Worm (Caenorhabditis elegans) whole organism, L1 larva: ENCODE results near the gene flp-6.

ENCODE experiments used
- C04F5.9 ChIP-seq: sonication (generic microtip); optimal IDR thresholded peaks from 2 replicates; lab custom pipeline; 2016; ENCODE audit warnings: missing genetic modification characterization, missing compliant biosample characterization
- C16A3.4 ChIP-seq: fragments of 150-350 bp; optimal IDR thresholded peaks from 2 replicates; lab custom pipeline; 2014; ENCODE audit warnings: missing biosample characterization, missing genetic modification characterization
- F16B12.6 ChIP-seq: fragments of 150-350 bp; optimal IDR thresholded peaks from 2 replicates; lab custom pipeline; 2014; ENCODE audit warnings: missing biosample characterization, missing genetic modification characterization
- Y116A8C.19 ChIP-seq: sonication (generic microtip); optimal IDR thresholded peaks from 2 replicates; lab custom pipeline; 2016; ENCODE audit warnings: missing compliant biosample characterization, missing genetic modification characterization, borderline replicate concordance
- efl-1 ChIP-seq, 4 experiments: fragments of 150-350 bp; optimal IDR thresholded peaks in 3 of 4; peaks in 1 of 4; 1 replicate in 1 of 4; 2 replicates in 3 of 4; lab custom pipeline; 2014; ENCODE audit warnings: missing biosample characterization in 2 of 4, missing genetic modification characterization in 2 of 4, missing genetic modification reagents in 2 of 4
- elt-2 ChIP-seq: sonication (generic microtip); optimal IDR thresholded peaks from 2 replicates; lab custom pipeline; 2016; ENCODE audit warnings: missing genetic modification characterization, mild to moderate bottlenecking, inconsistent platforms, missing compliant biosample characterization, missing genetic modification reagents
- ets-5 ChIP-seq: fragments of 200-800 bp; sonication (Bioruptor generic); IDR thresholded peaks from 2 replicates; pipeline ENCODE4 v1.3.6; 2022; ENCODE audit warnings: missing genetic modification characterization, missing compliant biosample characterization
- fkh-10 ChIP-seq: sonication (generic microtip); optimal IDR thresholded peaks from 2 replicates; lab custom pipeline; 2017; ENCODE audit warnings: missing biosample characterization, missing genetic modification reagents, missing genetic modification characterization
- fkh-4 ChIP-seq: sonication (generic microtip); optimal IDR thresholded peaks from 2 replicates; lab custom pipeline; 2016; ENCODE audit warnings: missing compliant biosample characterization, missing genetic modification characterization, borderline replicate concordance
- grh-1 ChIP-seq: fragments of 200-800 bp; sonication (Bioruptor generic); IDR thresholded peaks from 2 replicates; pipeline ENCODE4 v1.3.6; 2022; ENCODE audit warnings: missing genetic modification reagents, missing genetic modification characterization, missing compliant biosample characterization
- hlh-17 ChIP-seq: fragments of 200-800 bp; sonication (Bioruptor generic); optimal IDR thresholded peaks from 2 replicates; lab custom pipeline; 2018; ENCODE audit warnings: missing genetic modification characterization, mild to moderate bottlenecking, missing compliant biosample characterization, moderate library complexity, borderline replicate concordance
- hlh-4 ChIP-seq: sonication (generic microtip); optimal IDR thresholded peaks from 2 replicates; lab custom pipeline; 2016; ENCODE audit warnings: mild to moderate bottlenecking, missing genetic modification characterization, missing compliant biosample characterization
- irx-1 ChIP-seq: sonication (generic microtip); optimal IDR thresholded peaks from 2 replicates; lab custom pipeline; 2016; ENCODE audit warnings: missing genetic modification characterization, missing compliant biosample characterization
- isw-1 ChIP-seq: fragments of 200-800 bp; sonication (Bioruptor generic); IDR thresholded peaks from 2 replicates; pipeline ENCODE4 v1.3.6; 2022; ENCODE audit warnings: missing genetic modification characterization, missing compliant biosample characterization
- lin-13 ChIP-seq: fragments of 150-350 bp; optimal IDR thresholded peaks from 2 replicates; lab custom pipeline; 2014; ENCODE audit warnings: missing biosample characterization, missing genetic modification reagents, missing genetic modification characterization
- lin-14 ChIP-seq: fragments of 200-800 bp; sonication (Bioruptor generic); optimal IDR thresholded peaks from 2 replicates; lab custom pipeline; 2018; ENCODE audit warnings: mild to moderate bottlenecking, missing genetic modification characterization, moderate library complexity, missing compliant biosample characterization
- lin-15B ChIP-seq: fragments of 150-350 bp; sonication (generic microtip); optimal IDR thresholded peaks from 3 replicates; lab custom pipeline; 2014; ENCODE audit warnings: missing biosample characterization, missing genetic modification characterization
- lir-3 ChIP-seq: sonication (generic microtip); optimal IDR thresholded peaks from 2 replicates; lab custom pipeline; 2016; ENCODE audit warnings: mild to moderate bottlenecking, missing genetic modification characterization, moderate library complexity, missing compliant biosample characterization; ENCODE audit not compliant: poor library complexity
- mdl-1 ChIP-seq, 2 experiments: fragments of 150-350 bp; optimal IDR thresholded peaks; 2 replicates each; lab custom pipeline; 2014 to 2017; ENCODE audit warnings: missing biosample characterization in 2 of 2, missing genetic modification characterization in 2 of 2, inconsistent platforms in 1 of 2
- mep-1 ChIP-seq: fragments of 150-350 bp; optimal IDR thresholded peaks from 2 replicates; lab custom pipeline; 2014; ENCODE audit warnings: missing biosample characterization, missing genetic modification characterization
- nhr-11 ChIP-seq: fragments of 150-350 bp; optimal IDR thresholded peaks from 2 replicates; lab custom pipeline; 2014; ENCODE audit warnings: missing biosample characterization, missing genetic modification characterization
- nhr-28 ChIP-seq: fragments of 150-350 bp; optimal IDR thresholded peaks from 2 replicates; lab custom pipeline; 2014; ENCODE audit warnings: missing biosample characterization, missing genetic modification characterization
- nhr-76 ChIP-seq: sonication (generic microtip); optimal IDR thresholded peaks from 2 replicates; lab custom pipeline; 2017; ENCODE audit warnings: missing biosample characterization, missing genetic modification characterization
- nhr-77 ChIP-seq: fragments of 150-350 bp; optimal IDR thresholded peaks from 2 replicates; lab custom pipeline; 2014; ENCODE audit warnings: missing biosample characterization, missing genetic modification characterization
- pag-3 ChIP-seq: sonication (generic microtip); optimal IDR thresholded peaks from 2 replicates; lab custom pipeline; 2017; ENCODE audit warnings: missing genetic modification characterization, mild to moderate bottlenecking, missing compliant biosample characterization, antibody characterized with exemption, borderline replicate concordance; ENCODE audit not compliant: insufficient read depth
- pax-3 ChIP-seq: fragments of 200-800 bp; sonication (Bioruptor generic); optimal IDR thresholded peaks from 2 replicates; lab custom pipeline; 2018; ENCODE audit warnings: mild to moderate bottlenecking, missing genetic modification characterization, moderate library complexity, missing compliant biosample characterization
- pqm-1 ChIP-seq: sonication (generic microtip); optimal IDR thresholded peaks from 3 replicates; lab custom pipeline; 2017; ENCODE audit warnings: missing biosample characterization, missing genetic modification characterization
- rnt-1 ChIP-seq: sonication (generic microtip); optimal IDR thresholded peaks from 2 replicates; lab custom pipeline; 2016; ENCODE audit warnings: mild to moderate bottlenecking, missing genetic modification characterization, moderate library complexity, missing compliant biosample characterization
- sox-4 ChIP-seq: sonication (generic microtip); optimal IDR thresholded peaks from 2 replicates; lab custom pipeline; 2016; ENCODE audit warnings: missing genetic modification characterization, missing compliant biosample characterization
- sup-37 ChIP-seq: fragments of 200-800 bp; sonication (Bioruptor generic); optimal IDR thresholded peaks from 2 replicates; lab custom pipeline; 2018; ENCODE audit warnings: mild to moderate bottlenecking, missing genetic modification characterization, missing compliant biosample characterization
- swsn-7 ChIP-seq: sonication (generic microtip); optimal IDR thresholded peaks from 2 replicates; lab custom pipeline; 2016; ENCODE audit warnings: missing genetic modification characterization, missing compliant biosample characterization
- unc-130 ChIP-seq: fragments of 150-350 bp; optimal IDR thresholded peaks from 2 replicates; lab custom pipeline; 2017; ENCODE audit warnings: missing biosample characterization, missing genetic modification characterization, inconsistent platforms
- unc-30 ChIP-seq: sonication (generic microtip); optimal IDR thresholded peaks from 2 replicates; lab custom pipeline; 2017; ENCODE audit warnings: missing biosample characterization, missing genetic modification characterization
- unc-86 ChIP-seq: sonication (generic microtip); optimal IDR thresholded peaks from 2 replicates; lab custom pipeline; 2016; ENCODE audit warnings: missing genetic modification characterization, missing compliant biosample characterization
- unc-98 ChIP-seq: fragments of 200-800 bp; sonication (Bioruptor generic); IDR thresholded peaks from 2 replicates; pipeline ENCODE4 v1.3.6; 2022; ENCODE audit warnings: missing genetic modification characterization, missing compliant biosample characterization
- vab-15 ChIP-seq: sonication (generic microtip); optimal IDR thresholded peaks from 2 replicates; lab custom pipeline; 2017; ENCODE audit warnings: missing genotype, mild to moderate bottlenecking, missing genetic modification characterization, missing compliant biosample characterization
- zag-1 ChIP-seq: fragments of 150-350 bp; optimal IDR thresholded peaks from 2 replicates; lab custom pipeline; 2014; ENCODE audit warnings: missing biosample characterization, missing genetic modification characterization
- zip-4 ChIP-seq: fragments of 200-800 bp; sonication (Bioruptor generic); optimal IDR thresholded peaks from 2 replicates; lab custom pipeline; 2018; ENCODE audit warnings: mild to moderate bottlenecking, missing genetic modification characterization, moderate library complexity, missing compliant biosample characterization
- ztf-11 ChIP-seq, 2 experiments: sonication (generic microtip); optimal IDR thresholded peaks; 2 replicates each; lab custom pipeline; 2016 to 2017; ENCODE audit warnings: missing genetic modification characterization in 2 of 2, missing biosample characterization in 1 of 2, missing compliant biosample characterization in 1 of 2
- ztf-4 ChIP-seq: fragments of 150-350 bp; optimal IDR thresholded peaks from 2 replicates; lab custom pipeline; 2014; ENCODE audit warnings: missing biosample characterization, missing genetic modification characterization

flp-6 gene

DNA sequence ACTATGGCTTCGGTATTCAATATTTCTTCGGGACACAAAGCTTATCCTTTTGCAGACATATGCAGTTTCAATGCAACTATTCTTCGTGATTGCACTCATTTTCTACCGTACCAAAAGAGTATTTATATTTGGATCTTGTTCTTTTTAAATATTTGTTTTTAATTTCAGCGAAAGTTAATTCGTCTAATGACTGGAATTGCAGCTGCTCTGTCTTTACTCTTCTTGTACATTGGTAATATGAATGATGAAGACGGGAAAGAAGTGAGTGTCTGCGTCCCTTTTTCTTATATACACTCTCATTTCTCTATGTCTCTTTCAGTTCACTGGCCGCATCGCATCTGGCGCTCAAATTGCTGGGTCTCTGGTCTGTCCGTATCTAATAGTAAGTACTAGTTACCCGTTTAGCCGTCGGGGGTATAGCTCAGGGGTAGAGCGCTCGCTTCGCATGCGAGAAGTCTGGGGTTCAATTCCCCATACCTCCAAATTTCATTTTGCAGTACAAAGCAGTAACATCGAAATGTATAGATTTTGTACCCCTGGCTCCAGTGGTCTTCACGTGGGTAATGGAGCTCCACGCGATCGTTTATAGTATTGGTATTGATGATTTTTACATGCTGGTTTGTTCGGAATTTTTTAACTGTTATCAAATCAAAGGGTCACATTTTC is 31.5 kb downstream of the flp-6 start (continued):
- TF ChIP-seq irx-1 (tag; lab: Kevin White, UChicago) (peak; percentile 70), lin-14 (GFP tag; lab: Kevin White, UChicago) (peak; percentile 81), vab-15 (tag; lab: Kevin White, UChicago) (no peak), zag-1 (tag; lab: Kevin White, UChicago) (no peak), nhr-28 (tag; lab: Kevin White, UChicago) (no peak), nhr-11 (tag; lab: Kevin White, UChicago) (no peak), unc-130 (tag; lab: Kevin White, UChicago) (peak; percentile 44), unc-98 (GFP tag; lab: Robert Waterston, UW) (peak; percentile 43; the same call in 1 of the 2 replicates), grh-1 (GFP tag; lab: Robert Waterston, UW) (peak; percentile 41), fkh-10 (GFP tag; lab: Kevin White, UChicago) (peak; percentile 40), ets-5 (GFP tag; lab: Robert Waterston, UW) (no peak), ztf-4 (tag; lab: Kevin White, UChicago) (peak; percentile 25), hlh-17 (no peak), nhr-76 (no peak), F16B12.6 (tag; lab: Kevin White, UChicago) (peak; percentile 6), lin-15B (tag; lab: Kevin White, UChicago) (no peak), fkh-4 (tag; lab: Kevin White, UChicago) (no peak), unc-30 (tag; lab: Kevin White, UChicago) (no peak), lin-13 (GFP tag; lab: Kevin White, UChicago) (no peak), C16A3.4 (tag; lab: Kevin White, UChicago) (peak; percentile 49), efl-1 (optimal IDR thresholded peaks at IDR 0.05; lab: Kevin White, UChicago) (peak; percentile 54 to 57), efl-1 (GFP tag; optimal IDR thresholded peaks at IDR 0.05 in 1 of 2; lab: Kevin White, UChicago) (peak; percentile 34 to 95), unc-86 (tag; lab: Kevin White, UChicago) (peak; percentile 66), swsn-7 (tag; lab: Kevin White, UChicago) (peak; percentile 77), elt-2 (peak; percentile 68), hlh-4 (tag; lab: Kevin White, UChicago) (no peak), sup-37 (GFP tag; lab: Kevin White, UChicago) (no peak), isw-1 (GFP tag; lab: Robert Waterston, UW) (peak; percentile 46), C04F5.9 (tag; lab: Kevin White, UChicago) (peak; percentile 30), lir-3 (peak; percentile 35), Y116A8C.19 (tag; lab: Kevin White, UChicago) (no peak), mep-1 (tag; lab: Kevin White, UChicago) (peak; percentile 75), ztf-11 (tag; optimal IDR thresholded peaks at IDR 0.05; lab: Kevin White, UChicago) (peak in 1 of 2 experiments; percentile 15), pqm-1 (no peak), mdl-1 (tag; optimal IDR thresholded peaks at IDR 0.05; lab: Kevin White, UChicago) (peak in 1 of 2 experiments; percentile 76), rnt-1 (tag; lab: Kevin White, UChicago) (peak; percentile 77), nhr-77 (tag; lab: Kevin White, UChicago) (peak; percentile 65), sox-4 (tag; lab: Kevin White, UChicago) (peak; percentile 33), zip-4 (GFP tag; lab: Kevin White, UChicago) (no peak), pax-3 (tag; lab: Kevin White, UChicago) (peak; percentile 64), pag-3 (tag; lab: Kevin White, UChicago) (no peak)
